Fruit fly (Drosophila melanogaster): ENCODE measurements around the gene lectin-21Cb.

lectin-21Cb gene

dm6 chr2L:606952-607351 is 14.0 kb downstream of the lectin-21Cb start (continued):
- TF ChIP-seq ss (GFP tag; optimal IDR thresholded peaks at IDR 0.05), result peak in 1 of 2 experiments; percentile 22
- TF ChIP-seq Hr4 (GFP tag; optimal IDR thresholded peaks at IDR 0.05), result no peak

- TF ChIP-seq cyc (GFP tag; optimal IDR thresholded peaks at IDR 0.05), result peak; percentile 60
- peak; percentile 35 for TF ChIP-seq CG1621 (tag; optimal IDR thresholded peaks at IDR 0.05)
- peak; percentile 69 for TF ChIP-seq CG3919 (GFP tag; optimal IDR thresholded peaks at IDR 0.05)
- peak; percentile 84 for TF ChIP-seq Sox14 (GFP tag; optimal IDR thresholded peaks at IDR 0.05)
- TF ChIP-seq net (GFP tag; optimal IDR thresholded peaks at IDR 0.05), result peak; percentile 75
- TF ChIP-seq achi (GFP tag; optimal IDR thresholded peaks at IDR 0.05), result peak; percentile 65
- TF ChIP-seq CG6163 (GFP tag; IDR thresholded peaks at IDR 0.05), result peak; percentile 92
- TF ChIP-seq Blimp-1 (GFP tag; optimal IDR thresholded peaks at IDR 0.05), result peak; percentile 44
- peak; percentile 5 for TF ChIP-seq Sox15 (GFP tag; optimal IDR thresholded peaks at IDR 0.05)
- peak; percentile 86 for TF ChIP-seq svp (GFP tag)
- TF ChIP-seq CG8632 (GFP tag; optimal IDR thresholded peaks at IDR 0.05), result peak; percentile 44
- TF ChIP-seq Hr39 (GFP tag; optimal IDR thresholded peaks at IDR 0.05), result peak; percentile 75
- peak; percentile 67 for TF ChIP-seq topi (GFP tag; optimal IDR thresholded peaks at IDR 0.05)
- TF ChIP-seq Eip78C (GFP tag), result peak; percentile 87
- peak; percentile 79 for TF ChIP-seq dac (GFP tag; optimal IDR thresholded peaks at IDR 0.05)
- TF ChIP-seq CG3032 (tag; optimal IDR thresholded peaks at IDR 0.05), result peak; percentile 71
- no peak for TF ChIP-seq Hr38 (GFP tag; optimal IDR thresholded peaks at IDR 0.05)
- no peak for TF ChIP-seq CG9139 (GFP tag; optimal IDR thresholded peaks at IDR 0.05)
- peak; percentile 85 for TF ChIP-seq esn (GFP tag; optimal IDR thresholded peaks at IDR 0.05)
- TF ChIP-seq eg (GFP tag; IDR thresholded peaks at IDR 0.05), result peak; percentile 94
- peak; percentile 83 for TF ChIP-seq OdsH (GFP tag; optimal IDR thresholded peaks at IDR 0.05)
- TF ChIP-seq CG6792 (GFP tag; optimal IDR thresholded peaks at IDR 0.05), result peak; percentile 69
- peak; percentile 74 for TF ChIP-seq CG31627 (GFP tag; optimal IDR thresholded peaks at IDR 0.05)
- TF ChIP-seq CG8319 (GFP tag; optimal IDR thresholded peaks at IDR 0.05), result peak; percentile 52
- TF ChIP-seq fd59A (GFP tag; optimal IDR thresholded peaks at IDR 0.05), result peak; percentile 59
- TF ChIP-seq Eip93F (GFP tag; optimal IDR thresholded peaks at IDR 0.05), result no peak
- peak; percentile 86 for TF ChIP-seq CG6276 (GFP tag; optimal IDR thresholded peaks at IDR 0.05)
- peak; percentile 78 for TF ChIP-seq Gug (GFP tag; IDR thresholded peaks at IDR 0.05)
- peak; percentile 57 for TF ChIP-seq Eip75B (GFP tag; optimal IDR thresholded peaks at IDR 0.05)
- peak; percentile 57 for TF ChIP-seq spab (GFP tag; optimal IDR thresholded peaks at IDR 0.05)
- peak; percentile 69 for TF ChIP-seq Smox (GFP tag; optimal IDR thresholded peaks at IDR 0.05)
- TF ChIP-seq Ets96B (tag; optimal IDR thresholded peaks at IDR 0.05), result peak; percentile 39
- peak; percentile 66 for TF ChIP-seq CG6808 (GFP tag; optimal IDR thresholded peaks at IDR 0.05)
- peak; percentile 64 for TF ChIP-seq Lpt (GFP tag; optimal IDR thresholded peaks at IDR 0.05)
- TF ChIP-seq CG7368 (GFP tag; optimal IDR thresholded peaks at IDR 0.05), result peak; percentile 68
- no peak for TF ChIP-seq CG6854 (GFP tag; optimal IDR thresholded peaks at IDR 0.05)
- TF ChIP-seq fkh (GFP tag; optimal IDR thresholded peaks at IDR 0.05), result no peak
- peak; percentile 92 for TF ChIP-seq CG32006 (GFP tag; optimal IDR thresholded peaks at IDR 0.05)
- peak; percentile 94 for TF ChIP-seq CG15336 (GFP tag; IDR thresholded peaks at IDR 0.05)
- TF ChIP-seq acj6 (GFP tag; optimal IDR thresholded peaks at IDR 0.05), result peak; percentile 59
- TF ChIP-seq CG34406 (GFP tag; optimal IDR thresholded peaks at IDR 0.05), result peak; percentile 50
- peak; percentile 75 for TF ChIP-seq CG4318 (GFP tag; optimal IDR thresholded peaks at IDR 0.05)
- TF ChIP-seq fd85E (GFP tag; optimal IDR thresholded peaks at IDR 0.05), result no peak
- TF ChIP-seq CG11762 (GFP tag; optimal IDR thresholded peaks at IDR 0.05; ENCODE audit: insufficient read depth), result peak; percentile 55
- peak; percentile 79 for TF ChIP-seq CG11294 (GFP tag; IDR thresholded peaks at IDR 0.05)
- peak; percentile 71 for TF ChIP-seq CG10631 (GFP tag; optimal IDR thresholded peaks at IDR 0.05)
- TF ChIP-seq Met (GFP tag; optimal IDR thresholded peaks at IDR 0.05), result peak; percentile 80
- TF ChIP-seq Sox102F (GFP tag; optimal IDR thresholded peaks at IDR 0.05), result peak; percentile 82
- peak; percentile 73 for TF ChIP-seq CG10669 (GFP tag; optimal IDR thresholded peaks at IDR 0.05)
These were observed 14.8 kb downstream of the lectin-21Cb start for dm6 chr2L:606165-606564.

Measured in whole organism, prepupa.